Worm (Caenorhabditis elegans) whole organism, late embryonic: ENCODE data around the gene che-12.

Experiments
- Y22D7AL.16 ChIP-seq: sonication (generic microtip); optimal IDR thresholded peaks from 2 replicates; lab custom pipeline; 2016; ENCODE audit warnings: missing genetic modification characterization, missing compliant biosample characterization
- che-1 ChIP-seq: sonication (generic microtip); optimal IDR thresholded peaks from 2 replicates; lab custom pipeline; 2016; ENCODE audit warnings: mild to moderate bottlenecking, missing genetic modification characterization, missing compliant biosample characterization
- lin-11 ChIP-seq: fragments of 200-800 bp; sonication (Bioruptor generic); optimal IDR thresholded peaks from 2 replicates; lab custom pipeline; 2018; ENCODE audit warnings: mild to moderate bottlenecking, missing genetic modification characterization, missing compliant biosample characterization
- pha-4 ChIP-seq: fragments of 150-350 bp; optimal IDR thresholded peaks from 2 replicates; lab custom pipeline; 2018; ENCODE audit warnings: missing biosample characterization, missing genetic modification reagents, missing genetic modification characterization
- sox-2 ChIP-seq: fragments of 200-800 bp; sonication (Bioruptor generic); IDR thresholded peaks from 2 replicates; pipeline ENCODE4 v1.3.6; 2022; ENCODE audit warnings: missing genetic modification reagents, missing genetic modification characterization, missing compliant biosample characterization

DNA sequence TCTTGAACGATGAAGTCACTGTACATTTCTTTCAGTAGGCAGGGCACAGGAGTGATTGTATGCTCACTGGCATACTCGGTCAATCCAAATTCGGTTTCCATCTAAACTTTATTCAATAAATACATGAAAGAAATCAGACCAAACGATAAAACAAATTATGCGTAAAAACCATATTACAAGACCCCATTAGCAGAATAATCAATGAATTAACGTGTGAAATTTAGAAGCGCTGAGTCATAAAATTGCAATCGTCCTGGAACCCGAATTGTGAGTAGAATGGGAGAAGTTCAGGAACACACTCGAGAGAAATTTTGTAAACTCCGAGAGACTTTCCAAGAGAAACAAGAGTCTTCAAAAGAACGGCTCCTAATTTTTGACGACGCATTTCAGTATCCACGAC lies 12.3 kb upstream of the che-12 start, which contains the start of gene B0024.11:
- TF ChIP-seq che-1 (tag; lab: Kevin White, UChicago): no peak
- TF ChIP-seq pha-4 (tag; lab: Kevin White, UChicago): no peak
- no peak for TF ChIP-seq sox-2 (GFP tag; lab: Robert Waterston, UW)
- no peak for TF ChIP-seq lin-11 (tag; lab: Kevin White, UChicago)
- no peak for TF ChIP-seq Y22D7AL.16 (tag; lab: Kevin White, UChicago)
